Fruit fly (Drosophila melanogaster) whole organism, wandering third instar larva: Measurements from ENCODE around the gene CG17816.

ENCODE experiments used
- Dfd ChIP-seq: fragments of >200 bp; optimal IDR thresholded peaks from 2 replicates; lab custom pipeline; 2017; ENCODE audit warnings: missing biosample characterization, missing genetic modification characterization
- HLH106 ChIP-seq: fragments of 200-800 bp; optimal IDR thresholded peaks from 3 replicates; lab custom pipeline; 2019; ENCODE audit warnings: missing biosample characterization, mild to moderate bottlenecking, missing genetic modification characterization, moderate library complexity
- Hnf4 ChIP-seq: fragments of 200-800 bp; sonication (Bioruptor generic); optimal IDR thresholded peaks from 2 replicates; lab custom pipeline; 2016; ENCODE audit warnings: missing biosample characterization, mild to moderate bottlenecking, missing genetic modification characterization
- Jra ChIP-seq: sonication (Bioruptor generic); optimal IDR thresholded peaks from 2 replicates; lab custom pipeline; 2016; ENCODE audit warnings: missing biosample characterization, missing genetic modification characterization
- Mio ChIP-seq: sonication (Bioruptor generic); optimal IDR thresholded peaks from 2 replicates; lab custom pipeline; 2016; ENCODE audit warnings: missing biosample characterization, missing genetic modification characterization
- OdsH ChIP-seq: fragments of 200-800 bp; sonication (Bioruptor generic); optimal IDR thresholded peaks from 2 replicates; lab custom pipeline; 2016; ENCODE audit warnings: missing biosample characterization, mild to moderate bottlenecking, missing genetic modification characterization
- dmrt93B ChIP-seq: fragments of 200-800 bp; sonication (Bioruptor generic); optimal IDR thresholded peaks from 2 replicates; lab custom pipeline; 2018; ENCODE audit warnings: missing biosample characterization, mild to moderate bottlenecking, missing genetic modification characterization
- h ChIP-seq: fragments of 200-800 bp; sonication (Bioruptor generic); optimal IDR thresholded peaks from 3 replicates; lab custom pipeline; 2016; ENCODE audit warnings: missing biosample characterization, mild to moderate bottlenecking, missing genetic modification characterization
- jim ChIP-seq: fragments of 175-275, 200-325 bp; sonication (Bioruptor generic); optimal IDR thresholded peaks from 2 replicates; lab custom pipeline; 2016; ENCODE audit warnings: missing biosample characterization, mild to moderate bottlenecking, missing genetic modification characterization
- sage ChIP-seq: fragments of 200-800 bp; sonication (Bioruptor generic); optimal IDR thresholded peaks from 2 replicates; lab custom pipeline; 2016; ENCODE audit warnings: missing biosample characterization, mild to moderate bottlenecking, missing genetic modification characterization

Gene CG17816

DNA sequence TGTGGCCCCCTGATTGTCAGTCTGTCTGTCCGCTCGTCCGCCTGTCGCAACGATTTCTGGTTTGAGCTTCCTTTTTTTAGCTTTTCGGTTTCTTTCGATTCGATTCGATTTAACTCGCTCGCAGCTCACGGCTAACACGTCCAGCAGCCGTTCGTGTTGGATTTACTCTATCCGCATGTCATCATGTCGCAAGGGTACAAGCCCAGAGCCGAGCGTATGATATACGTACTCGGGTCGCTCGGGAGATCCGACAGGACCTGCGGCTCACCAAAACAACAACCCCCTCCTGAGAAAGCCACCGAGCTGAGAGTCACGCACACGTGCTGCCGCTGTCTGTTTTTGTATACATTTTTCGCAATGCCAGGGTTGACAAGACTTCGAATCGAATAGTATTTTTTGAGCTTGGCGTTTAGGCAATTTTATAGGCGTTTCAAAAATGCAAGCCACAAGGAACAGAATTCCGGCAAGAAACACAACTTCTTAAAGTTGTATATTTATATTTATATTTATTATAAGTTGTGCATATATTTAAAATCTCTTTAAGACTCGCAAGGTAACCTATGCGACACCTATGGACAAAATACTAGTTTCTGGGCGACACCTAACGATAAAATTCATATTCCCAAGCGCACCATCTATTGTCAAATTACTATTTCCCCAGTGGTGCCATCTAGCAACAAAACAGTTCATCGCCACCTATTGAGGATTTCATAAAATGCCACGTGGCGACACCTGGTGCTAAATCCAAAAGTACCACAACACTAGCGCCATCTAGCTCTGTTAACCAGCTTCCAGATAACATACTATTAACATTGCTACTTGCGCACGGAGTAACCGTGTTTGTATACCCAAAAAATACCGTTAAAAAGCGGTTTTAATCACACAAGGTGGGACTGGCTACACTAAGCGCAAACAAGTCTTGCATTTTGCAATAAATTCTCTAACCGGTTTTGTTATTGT, 76.6 kb downstream of the CG17816 start, which contains the start of the genes CG2993 and sgll (continued):
- peak; percentile 73 for TF ChIP-seq Mio (GFP tag; lab: Kevin White, UChicago)
- TF ChIP-seq Hnf4 (GFP tag; lab: Kevin White, UChicago), result peak; percentile 95
- TF ChIP-seq jim, result peak; percentile 80
- peak; percentile 94 for TF ChIP-seq OdsH
- TF ChIP-seq Dfd (GFP tag; lab: Kevin White, UChicago), result no peak
- TF ChIP-seq h (GFP tag; lab: Kevin White, UChicago), result peak; percentile 91
- TF ChIP-seq dmrt93B (GFP tag; lab: Kevin White, UChicago), result peak; percentile 79
- TF ChIP-seq Jra (GFP tag; lab: Kevin White, UChicago), result peak; percentile 82
- TF ChIP-seq sage (GFP tag; lab: Kevin White, UChicago), result peak; percentile 1
- peak; percentile 86 for TF ChIP-seq HLH106 (tag; lab: Kevin White, UChicago)
